Worm (Caenorhabditis elegans) whole organism, mixed stage, embryonic: Measurements from ENCODE around the gene mog-2.
A peak's percentile ranks its signal among the peaks of the same experiment; 100 is the strongest.

Experiments
- M03D4.4 ChIP-seq: sonication (generic microtip); optimal IDR thresholded peaks from 2 replicates; lab custom pipeline; 2017; ENCODE audit warnings: mild to moderate bottlenecking, missing genetic modification characterization, missing compliant biosample characterization
- bed-3 ChIP-seq: fragments of 200-800 bp; sonication (Bioruptor generic); optimal IDR thresholded peaks from 3 replicates; lab custom pipeline; 2018; ENCODE audit warnings: mild to moderate bottlenecking, missing genetic modification characterization, moderate library complexity, missing compliant biosample characterization
- ceh-39 ChIP-seq: fragments of 150-350 bp; optimal IDR thresholded peaks from 2 replicates; lab custom pipeline; 2014; ENCODE audit warnings: missing biosample characterization, missing genetic modification characterization
- ceh-43 ChIP-seq: fragments of 200-800 bp; sonication (Bioruptor generic); optimal IDR thresholded peaks from 2 replicates; lab custom pipeline; 2018; ENCODE audit warnings: mild to moderate bottlenecking, missing genetic modification characterization, moderate library complexity, missing compliant biosample characterization
- ceh-83 ChIP-seq: fragments of 200-800 bp; sonication (Bioruptor generic); optimal IDR thresholded peaks from 2 replicates; lab custom pipeline; 2018; ENCODE audit warnings: mild to moderate bottlenecking, missing genetic modification characterization, missing compliant biosample characterization
- ces-1 ChIP-seq: fragments of 150-350 bp; optimal IDR thresholded peaks from 2 replicates; lab custom pipeline; 2014; ENCODE audit warnings: missing biosample characterization, missing genetic modification reagents, missing genetic modification characterization
- cnd-1 ChIP-seq: fragments of 200-800 bp; sonication (Bioruptor generic); optimal IDR thresholded peaks from 2 replicates; lab custom pipeline; 2018; ENCODE audit warnings: mild to moderate bottlenecking, missing genetic modification characterization, missing compliant biosample characterization
- drap-1 ChIP-seq: fragments of 200-800 bp; sonication (Bioruptor generic); optimal IDR thresholded peaks from 3 replicates; lab custom pipeline; 2018; ENCODE audit warnings: mild to moderate bottlenecking, missing genetic modification characterization, missing compliant biosample characterization
- elt-1 ChIP-seq: sonication (generic microtip); optimal IDR thresholded peaks from 2 replicates; lab custom pipeline; 2017; ENCODE audit warnings: missing genetic modification characterization, mild to moderate bottlenecking, missing compliant biosample characterization, antibody characterized with exemption, moderate library complexity, borderline replicate concordance; ENCODE audit not compliant: insufficient read depth
- elt-3 ChIP-seq: fragments of 150-350 bp; optimal IDR thresholded peaks from 2 replicates; lab custom pipeline; 2014; ENCODE audit warnings: missing biosample characterization, missing genetic modification characterization
- flh-1 ChIP-seq: fragments of 200-800 bp; sonication (Bioruptor generic); optimal IDR thresholded peaks from 2 replicates; lab custom pipeline; 2018; ENCODE audit warnings: mild to moderate bottlenecking, missing genetic modification characterization, moderate library complexity, missing compliant biosample characterization
- ham-2 ChIP-seq: fragments of 200-800 bp; sonication (Bioruptor generic); optimal IDR thresholded peaks from 2 replicates; lab custom pipeline; 2018; ENCODE audit warnings: mild to moderate bottlenecking, missing genetic modification characterization, missing compliant biosample characterization
- hlh-1 ChIP-seq: fragments of 150-350 bp; optimal IDR thresholded peaks from 2 replicates; lab custom pipeline; 2014; ENCODE audit warnings: missing biosample characterization, missing genetic modification reagents, missing genetic modification characterization
- lin-32 ChIP-seq: fragments of 200-800 bp; sonication (Bioruptor generic); optimal IDR thresholded peaks from 2 replicates; lab custom pipeline; 2018; ENCODE audit warnings: mild to moderate bottlenecking, missing genetic modification characterization, missing compliant biosample characterization
- lsy-2 ChIP-seq: fragments of 150-350 bp; optimal IDR thresholded peaks from 2 replicates; lab custom pipeline; 2014; ENCODE audit warnings: missing biosample characterization, missing genetic modification characterization
- mep-1 ChIP-seq: fragments of 150-350 bp; optimal IDR thresholded peaks from 2 replicates; lab custom pipeline; 2017; ENCODE audit warnings: missing biosample characterization, missing genetic modification reagents, missing genetic modification characterization, inconsistent platforms
- mls-2 ChIP-seq: sonication (generic microtip); optimal IDR thresholded peaks from 2 replicates; lab custom pipeline; 2016; ENCODE audit warnings: mild to moderate bottlenecking, missing genetic modification characterization, moderate library complexity, missing compliant biosample characterization
- nhr-12 ChIP-seq: fragments of 150-350 bp; optimal IDR thresholded peaks from 2 replicates; lab custom pipeline; 2014; ENCODE audit warnings: missing biosample characterization, missing genetic modification characterization
- nhr-2 ChIP-seq: fragments of 150-350 bp; optimal IDR thresholded peaks from 2 replicates; lab custom pipeline; 2014; ENCODE audit warnings: missing biosample characterization, missing genetic modification characterization
- nhr-237 ChIP-seq: fragments of 150-350 bp; optimal IDR thresholded peaks from 2 replicates; lab custom pipeline; 2014; ENCODE audit warnings: missing biosample characterization, missing genetic modification characterization
- nhr-28 ChIP-seq: fragments of 150-350 bp; optimal IDR thresholded peaks from 2 replicates; lab custom pipeline; 2014; ENCODE audit warnings: missing biosample characterization, missing genetic modification characterization
- nhr-76 ChIP-seq: sonication (generic microtip); optimal IDR thresholded peaks from 2 replicates; lab custom pipeline; 2017; ENCODE audit warnings: missing biosample characterization, missing genetic modification characterization
- pha-4 ChIP-seq: fragments of 150-350 bp; optimal IDR thresholded peaks from 2 replicates; lab custom pipeline; 2018; ENCODE audit warnings: missing biosample characterization, missing genetic modification reagents, missing genetic modification characterization
- sem-2 ChIP-seq: fragments of 200-800 bp; sonication (Bioruptor generic); optimal IDR thresholded peaks from 2 replicates; lab custom pipeline; 2018; ENCODE audit warnings: mild to moderate bottlenecking, missing genetic modification characterization, missing compliant biosample characterization
- snpc-4 ChIP-seq: fragments of 150-350 bp; optimal IDR thresholded peaks from 2 replicates; lab custom pipeline; 2014; ENCODE audit warnings: missing biosample characterization, missing genetic modification characterization
- tbx-8 ChIP-seq: fragments of 200-800 bp; sonication (Bioruptor generic); optimal IDR thresholded peaks from 2 replicates; lab custom pipeline; 2018; ENCODE audit warnings: mild to moderate bottlenecking, missing genetic modification characterization, moderate library complexity, missing compliant biosample characterization
- unc-120 ChIP-seq: sonication (generic microtip); optimal IDR thresholded peaks from 2 replicates; lab custom pipeline; 2017; ENCODE audit warnings: missing genetic modification characterization, missing compliant biosample characterization; ENCODE audit not compliant: poor library complexity, severe bottlenecking
- unc-62 ChIP-seq: fragments of 150-350 bp; optimal IDR thresholded peaks from 2 replicates; lab custom pipeline; 2014; ENCODE audit warnings: missing biosample characterization, missing genetic modification reagents, missing genetic modification characterization
- zip-8 ChIP-seq: fragments of 150-350 bp; optimal IDR thresholded peaks from 2 replicates; lab custom pipeline; 2014; ENCODE audit warnings: missing biosample characterization, missing genetic modification characterization
- ztf-11 ChIP-seq: fragments of 150-350 bp; optimal IDR thresholded peaks from 2 replicates; lab custom pipeline; 2014; ENCODE audit warnings: missing biosample characterization, missing genetic modification characterization

The mog-2 gene

ce11 chrII:4324061-4324460 is at the start of gene mog-2:
TSS of gene mog-2 (plus strand) at chrII:4324361.
- no peak for TF ChIP-seq lin-32 (GFP tag; lab: Kevin White, UChicago)
- TF ChIP-seq ceh-83 (GFP tag; lab: Kevin White, UChicago), result no peak
- no peak for TF ChIP-seq ces-1 (GFP tag; lab: Kevin White, UChicago)
- TF ChIP-seq zip-8 (tag; lab: Kevin White, UChicago), result no peak
- TF ChIP-seq sem-2 (GFP tag; lab: Kevin White, UChicago), result no peak
- no peak for TF ChIP-seq snpc-4
- no peak for TF ChIP-seq ceh-39
- TF ChIP-seq nhr-28 (tag; lab: Kevin White, UChicago), result no peak
- no peak for TF ChIP-seq nhr-12
- no peak for TF ChIP-seq nhr-2
- no peak for TF ChIP-seq pha-4 (tag; lab: Kevin White, UChicago)
- no peak for TF ChIP-seq nhr-76

- no peak for TF ChIP-seq drap-1
- no peak for TF ChIP-seq cnd-1 (tag; lab: Kevin White, UChicago)
- TF ChIP-seq ceh-43 (GFP tag; lab: Kevin White, UChicago), result no peak
Observed at ce11 chrII:4275637-4276252, 48.4 kb upstream of the mog-2 start, which contains the start of gene npr-42. TSS of gene npr-42 (plus strand) at chrII:4276202.

- TF ChIP-seq ces-1 (GFP tag; lab: Kevin White, UChicago) (peak; percentile 71), hlh-1 (tag; lab: Kevin White, UChicago) (no peak)
Observed at ce11 chrII:4276924-4277323, 47.2 kb upstream of the mog-2 start.

ce11 chrII:4277639-4278038 is 46.5 kb upstream of the mog-2 start:
- TF ChIP-seq unc-120 (tag; lab: Kevin White, UChicago), result no peak
- TF ChIP-seq ham-2 (GFP tag; lab: Kevin White, UChicago), result peak; percentile 52
- no peak for TF ChIP-seq bed-3 (GFP tag; lab: Kevin White, UChicago)

- no peak for TF ChIP-seq lin-32 (GFP tag; lab: Kevin White, UChicago)
- TF ChIP-seq ceh-43 (GFP tag; lab: Kevin White, UChicago), result no peak
- no peak for TF ChIP-seq lsy-2
- TF ChIP-seq flh-1 (GFP tag; lab: Kevin White, UChicago), result no peak
- TF ChIP-seq unc-120 (tag; lab: Kevin White, UChicago), result no peak
- TF ChIP-seq mep-1 (tag; lab: Kevin White, UChicago), result no peak
- TF ChIP-seq, all 35 proteins: peak for 0
Observed at ce11 chrII:4281743-4282142, 42.4 kb upstream of the mog-2 start, which contains the start of gene C01F1.5. TSS of gene C01F1.5 (minus strand) at chrII:4281845.

- no peak for TF ChIP-seq tbx-8
Observed at ce11 chrII:4284305-4285193, 39.6 kb upstream of the mog-2 start.

- no peak for TF ChIP-seq nhr-76
- TF ChIP-seq nhr-28 (tag; lab: Kevin White, UChicago), result no peak
- no peak for TF ChIP-seq flh-1 (GFP tag; lab: Kevin White, UChicago)
- TF ChIP-seq snpc-4, result no peak
- TF ChIP-seq ces-1 (GFP tag; lab: Kevin White, UChicago), result no peak
- TF ChIP-seq ceh-39, result no peak
- TF ChIP-seq ztf-11, result no peak
- TF ChIP-seq drap-1, result no peak
- TF ChIP-seq nhr-237 (tag; lab: Kevin White, UChicago), result no peak
- no peak for TF ChIP-seq unc-62 (GFP tag; lab: Kevin White, UChicago)
- TF ChIP-seq mls-2, result no peak
- no peak for TF ChIP-seq mep-1 (tag; lab: Kevin White, UChicago)
- no peak for TF ChIP-seq cnd-1 (tag; lab: Kevin White, UChicago)
- TF ChIP-seq nhr-12, result no peak
- TF ChIP-seq M03D4.4 (tag; lab: Kevin White, UChicago), result no peak
- TF ChIP-seq elt-1, result no peak
- TF ChIP-seq nhr-2, result no peak
- no peak for TF ChIP-seq elt-3
Observed at ce11 chrII:4286921-4287320, 37.2 kb upstream of the mog-2 start.
